Worm (Caenorhabditis elegans): Measurements from ENCODE around the gene glp-1.

The glp-1 gene

DNA sequence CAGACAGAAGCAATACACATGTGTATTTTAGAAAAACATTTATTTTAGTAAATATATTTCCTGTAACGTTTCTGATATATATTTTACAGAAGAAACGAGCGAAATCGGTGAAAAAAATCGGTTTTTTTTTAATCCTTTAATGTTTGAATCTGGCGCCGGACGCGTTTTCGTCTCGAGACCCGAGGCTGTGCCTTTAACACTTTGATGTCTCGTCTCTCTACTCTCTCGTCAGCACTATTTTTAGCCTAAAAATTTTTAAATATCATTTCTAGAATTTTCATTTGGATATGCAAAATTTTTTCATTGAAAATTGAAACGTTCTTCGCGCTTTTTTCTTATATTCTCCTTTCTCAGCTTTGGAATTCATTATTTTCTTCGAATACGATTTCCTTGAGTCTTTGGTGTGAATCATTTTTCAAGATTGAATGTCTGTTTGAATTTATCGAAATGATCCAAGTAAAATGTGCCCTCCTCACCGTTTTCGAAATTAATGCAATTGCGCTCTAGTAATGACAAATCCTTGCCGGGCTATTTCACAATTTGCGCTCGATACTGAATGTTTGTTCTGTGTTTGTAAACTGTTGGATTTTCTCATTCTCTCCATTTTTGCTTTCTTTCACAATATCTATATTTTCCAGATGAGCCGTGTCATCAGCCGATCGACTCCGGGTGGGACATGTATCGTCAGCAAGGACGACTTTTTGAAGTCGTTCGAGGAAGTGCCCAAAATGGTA lies 37.5 kb upstream of the glp-1 start, which contains the start of gene cls-2:
TSS of gene cls-2 (plus strand) at position 635 of the 734 bp plus-strand sequence.
- TF ChIP-seq aly-2 (tag; optimal IDR thresholded peaks at IDR 0.05), result no peak
- peak; percentile 29 for TF ChIP-seq lin-15B (tag; optimal IDR thresholded peaks at IDR 0.05)

DNA sequence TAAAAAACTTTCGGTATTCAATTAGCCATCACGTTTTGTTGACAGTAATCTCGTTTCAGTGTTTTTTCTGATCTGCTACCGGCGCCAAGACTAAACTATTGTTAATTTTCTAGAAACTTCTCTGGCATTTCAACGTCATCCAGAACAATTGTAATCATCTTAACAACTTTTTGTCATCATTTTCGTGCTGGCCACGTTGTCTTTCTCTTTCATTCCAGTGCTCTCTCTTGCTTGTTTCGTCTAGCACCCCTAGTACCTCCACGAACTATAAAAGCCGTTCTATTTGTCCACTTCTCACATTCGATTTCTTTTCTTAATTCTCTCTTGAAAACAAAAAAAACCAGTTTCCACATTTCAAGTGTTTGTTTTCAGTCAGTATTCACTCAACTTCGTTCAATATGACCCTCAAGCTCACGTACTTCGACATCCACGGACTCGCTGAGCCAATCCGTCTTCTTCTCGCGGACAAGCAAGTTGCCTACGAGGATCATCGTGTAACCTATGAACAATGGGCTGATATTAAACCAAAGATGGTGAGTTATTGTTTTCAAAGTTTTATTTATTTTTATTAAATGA lies 33.0 kb upstream of the glp-1 start, which contains the start of gene gst-1:
TSS of gene gst-1 (plus strand) at position 373 of the 576 bp plus-strand sequence.
- TF ChIP-seq pha-4 (tag; optimal IDR thresholded peaks at IDR 0.05) (peak; percentile 66), R02D3.7 (tag; optimal IDR thresholded peaks at IDR 0.05) (no peak), egl-5 (tag; optimal IDR thresholded peaks at IDR 0.05) (no peak), nfya-1 (tag; optimal IDR thresholded peaks at IDR 0.05; ENCODE audit: insufficient read depth) (peak; percentile 38), ceh-9 (tag; optimal IDR thresholded peaks at IDR 0.05) (no peak), ceh-16 (tag; optimal IDR thresholded peaks at IDR 0.05) (no peak), ama-1 (optimal IDR thresholded peaks at IDR 0.05) (peak; percentile 60), elt-2 (tag; optimal IDR thresholded peaks at IDR 0.05) (peak; percentile 65), skn-1 (tag; optimal IDR thresholded peaks at IDR 0.05) (peak; percentile 94), hmg-11 (tag; optimal IDR thresholded peaks at IDR 0.05) (peak; percentile 4), lsy-12 (tag; optimal IDR thresholded peaks at IDR 0.05) (peak; percentile 11), pqm-1 (tag; optimal IDR thresholded peaks at IDR 0.05) (no peak), mdl-1 (tag; optimal IDR thresholded peaks at IDR 0.05) (no peak), nhr-43 (tag; optimal IDR thresholded peaks at IDR 0.05; ENCODE audit: poor library complexity, severe bottlenecking) (no peak)

DNA sequence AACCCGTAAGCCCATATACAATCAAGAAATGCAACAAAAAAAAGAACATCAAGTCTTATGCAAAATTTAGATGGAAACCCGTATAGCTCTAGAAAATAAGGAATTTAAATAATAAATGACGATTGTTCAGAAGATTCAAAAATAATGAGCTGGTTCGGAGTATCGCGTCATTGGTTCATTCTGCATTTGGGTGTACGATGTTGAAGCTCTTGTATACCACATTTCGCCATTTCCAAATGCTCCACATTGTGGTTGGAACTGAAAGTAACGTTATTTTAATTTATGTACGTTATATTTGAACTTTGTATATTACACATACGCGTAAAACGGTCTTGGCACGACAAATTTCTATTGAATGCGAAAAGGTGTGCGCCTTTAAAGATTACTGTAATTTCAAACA lies 31.8 kb upstream of the glp-1 start:
- TF ChIP-seq ama-1 (optimal IDR thresholded peaks at IDR 0.05), result peak; percentile 17
- TF ChIP-seq fos-1 (tag; optimal IDR thresholded peaks at IDR 0.05), result peak; percentile 38
- TF ChIP-seq nhr-67 (tag; optimal IDR thresholded peaks at IDR 0.05), result no peak
- peak; percentile 3 for TF ChIP-seq pha-4 (tag; optimal IDR thresholded peaks at IDR 0.05)
- no peak for TF ChIP-seq nhr-28 (tag; optimal IDR thresholded peaks at IDR 0.05)
- no peak for TF ChIP-seq lsy-12 (tag; optimal IDR thresholded peaks at IDR 0.05)
- peak; percentile 17 for TF ChIP-seq elt-2 (tag; optimal IDR thresholded peaks at IDR 0.05)
- TF ChIP-seq nhr-77 (tag; optimal IDR thresholded peaks at IDR 0.05), result peak; percentile 50

DNA sequence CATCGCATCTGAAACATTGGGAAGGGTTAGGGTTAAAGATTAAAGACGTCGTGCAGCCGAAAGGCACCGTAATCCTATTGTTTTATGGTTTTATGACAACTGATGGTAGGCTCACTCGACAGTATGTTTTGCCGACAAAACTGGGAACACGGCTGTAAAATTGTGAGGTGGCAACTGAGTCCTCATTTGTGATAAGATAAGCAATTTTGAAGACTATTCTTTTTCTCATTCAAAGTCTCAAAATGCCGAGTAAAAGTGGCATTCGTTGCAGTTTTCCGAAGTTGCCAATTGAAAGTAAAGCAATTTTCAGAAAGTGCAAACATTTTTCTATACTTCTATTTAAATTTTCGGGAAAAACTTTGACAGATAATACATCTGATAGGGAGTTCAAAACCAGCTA lies 22.3 kb upstream of the glp-1 start:
- TF ChIP-seq snpc-4 (tag; optimal IDR thresholded peaks at IDR 0.05) (no peak), pqm-1 (tag; optimal IDR thresholded peaks at IDR 0.05) (peak; percentile 4), elt-2 (tag; optimal IDR thresholded peaks at IDR 0.05) (peak; percentile 55)

DNA sequence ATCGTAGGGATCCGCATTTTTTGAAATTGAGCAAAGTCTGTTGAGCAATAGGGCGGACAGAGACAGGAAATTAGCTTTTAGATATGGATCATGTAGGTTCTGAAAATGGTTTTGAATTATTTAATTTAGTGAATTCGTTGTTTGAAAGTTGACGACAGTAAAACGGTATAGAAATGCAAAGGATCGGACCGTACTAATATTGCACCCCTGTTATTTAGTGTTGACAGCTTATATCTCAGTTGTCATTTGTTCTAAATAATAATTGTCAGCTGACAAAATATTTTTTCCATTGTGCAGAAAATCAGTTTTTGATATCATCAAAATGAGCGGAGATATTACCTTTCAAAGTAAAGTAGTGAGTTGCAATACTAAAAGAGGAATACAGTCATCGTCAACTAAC lies 20.7 kb upstream of the glp-1 start, which contains the start of gene lin-12:
TSS of gene lin-12 (minus strand) at position 101 of the 400 bp plus-strand sequence.
- TF ChIP-seq ceh-28 (tag; optimal IDR thresholded peaks at IDR 0.05), result no peak
- no peak for TF ChIP-seq zag-1 (tag; optimal IDR thresholded peaks at IDR 0.05)
- TF ChIP-seq egl-27 (tag; optimal IDR thresholded peaks at IDR 0.05), result no peak
- TF ChIP-seq nhr-237 (tag; optimal IDR thresholded peaks at IDR 0.05), result no peak
- no peak for TF ChIP-seq nhr-12 (tag; optimal IDR thresholded peaks at IDR 0.05)
- TF ChIP-seq nfya-1 (tag; optimal IDR thresholded peaks at IDR 0.05; ENCODE audit: insufficient read depth), result no peak
- TF ChIP-seq daf-12 (tag; optimal IDR thresholded peaks at IDR 0.05), result no peak
- TF ChIP-seq elt-3 (tag; optimal IDR thresholded peaks at IDR 0.05), result no peak
- TF ChIP-seq mdl-1 (tag; optimal IDR thresholded peaks at IDR 0.05), result no peak
- TF ChIP-seq aly-2 (tag; optimal IDR thresholded peaks at IDR 0.05), result no peak
- TF ChIP-seq nhr-11 (tag; optimal IDR thresholded peaks at IDR 0.05), result no peak
- no peak for TF ChIP-seq lin-39 (tag; optimal IDR thresholded peaks at IDR 0.05)
- TF ChIP-seq nhr-28 (tag; optimal IDR thresholded peaks at IDR 0.05), result no peak

DNA sequence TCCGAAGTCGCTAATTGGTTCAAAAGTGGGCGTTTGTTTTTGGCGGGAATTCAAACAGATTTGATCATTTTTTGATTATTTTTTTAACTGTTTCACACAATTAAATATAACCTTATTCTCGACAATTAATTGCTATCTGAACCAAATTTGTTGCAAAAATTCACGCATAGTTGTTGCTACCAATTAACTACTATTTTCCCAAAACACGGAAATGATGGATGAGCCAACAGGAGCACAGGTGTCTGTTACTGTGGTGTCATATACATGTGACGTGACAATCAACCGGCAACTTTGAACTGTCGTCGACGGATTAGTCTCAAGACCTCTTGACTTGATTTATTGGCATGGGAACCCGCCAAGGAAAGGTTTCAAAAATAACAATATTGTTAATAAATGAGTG lies 19.3 kb upstream of the glp-1 start:
- TF ChIP-seq ztf-4 (tag; optimal IDR thresholded peaks at IDR 0.05), result no peak
- no peak for TF ChIP-seq nhr-28 (tag; optimal IDR thresholded peaks at IDR 0.05)
- no peak for TF ChIP-seq pha-4 (tag; optimal IDR thresholded peaks at IDR 0.05)
- no peak for TF ChIP-seq fkh-10 (GFP tag; optimal IDR thresholded peaks at IDR 0.05)
